Worm (Caenorhabditis elegans) whole organism, L4 larva: ENCODE measurements around the gene ing-3.

ENCODE experiments used
- D1046.2 ChIP-seq: fragments of 200-800 bp; sonication (Bioruptor generic); IDR thresholded peaks from 2 replicates; pipeline ENCODE4 v1.3.6; 2022; ENCODE audit warnings: missing genetic modification characterization, missing compliant biosample characterization
- F44E2.7 ChIP-seq: fragments of 200-800 bp; sonication (Bioruptor generic); IDR thresholded peaks from 2 replicates; pipeline ENCODE4 v2.1.2; 2022; ENCODE audit warnings: missing genetic modification characterization, missing compliant biosample characterization
- T20F7.1 ChIP-seq: fragments of 200-800 bp; sonication (Bioruptor generic); optimal IDR thresholded peaks from 2 replicates; lab custom pipeline; 2018; ENCODE audit warnings: mild to moderate bottlenecking, missing genetic modification characterization, missing compliant biosample characterization
- Y48G9A.11 ChIP-seq: fragments of 200-800 bp; sonication (Bioruptor generic); IDR thresholded peaks from 2 replicates; pipeline ENCODE4 v1.3.6; 2022; ENCODE audit warnings: missing genetic modification reagents, missing genetic modification characterization, missing compliant biosample characterization
- Y5F2A.4 ChIP-seq: fragments of 200-800 bp; sonication (Bioruptor generic); optimal IDR thresholded peaks from 2 replicates; lab custom pipeline; 2018; ENCODE audit warnings: mild to moderate bottlenecking, missing genetic modification characterization, missing compliant biosample characterization
- ZK546.5 ChIP-seq, 2 experiments: sonication (generic microtip); optimal IDR thresholded peaks; 2 replicates each; lab custom pipeline; 2017; ENCODE audit warnings: missing biosample characterization in 2 of 2, missing genetic modification characterization in 2 of 2
- aha-1 ChIP-seq: fragments of 150-350 bp; peaks from one replicate; lab custom pipeline; 2014; ENCODE audit warnings: missing biosample characterization, missing genetic modification characterization
- aly-2 ChIP-seq: sonication (generic microtip); optimal IDR thresholded peaks from 2 replicates; lab custom pipeline; 2018; ENCODE audit warnings: missing biosample characterization, missing genetic modification characterization
- attf-4 ChIP-seq: sonication (generic microtip); optimal IDR thresholded peaks from 3 replicates; lab custom pipeline; 2017; ENCODE audit warnings: missing biosample characterization, missing genetic modification characterization
- ceh-20 ChIP-seq: fragments of 200-800 bp; sonication (Bioruptor generic); IDR thresholded peaks from 2 replicates; pipeline ENCODE4 v1.3.6; 2022; ENCODE audit warnings: missing genetic modification reagents, missing genetic modification characterization, missing compliant biosample characterization
- ceh-32 ChIP-seq: sonication (generic microtip); optimal IDR thresholded peaks from 2 replicates; lab custom pipeline; 2016; ENCODE audit warnings: mild to moderate bottlenecking, missing genetic modification characterization, missing compliant biosample characterization; ENCODE audit not compliant: poor library complexity
- ceh-44 ChIP-seq: fragments of 200-800 bp; sonication (Bioruptor generic); IDR thresholded peaks from 2 replicates; pipeline ENCODE4 v1.3.6; 2022; ENCODE audit warnings: missing genetic modification reagents, missing genetic modification characterization, missing compliant biosample characterization
- ceh-62 ChIP-seq: sonication (generic microtip); optimal IDR thresholded peaks from 2 replicates; lab custom pipeline; 2017; ENCODE audit warnings: missing biosample characterization, missing genetic modification characterization
- ceh-82 ChIP-seq: sonication (generic microtip); optimal IDR thresholded peaks from 2 replicates; lab custom pipeline; 2017; ENCODE audit warnings: missing biosample characterization, missing genetic modification characterization
- ctbp-1 ChIP-seq: fragments of 200-800 bp; sonication (Bioruptor generic); IDR thresholded peaks from 2 replicates; pipeline ENCODE4 v1.3.6; 2022; ENCODE audit warnings: missing genetic modification reagents, missing genetic modification characterization, missing compliant biosample characterization
- daf-16 ChIP-seq, 3 experiments: sonication (generic microtip); optimal IDR thresholded peaks; 2 replicates each; lab custom pipeline; 2016 to 2017; ENCODE audit warnings: missing genetic modification characterization in 3 of 3, missing genetic modification reagents in 3 of 3, mild to moderate bottlenecking in 2 of 3, missing compliant biosample characterization in 2 of 3, missing biosample characterization in 1 of 3, moderate library complexity in 1 of 3
- dmd-6 ChIP-seq: fragments of 200-800 bp; sonication (Bioruptor generic); IDR thresholded peaks from 2 replicates; pipeline ENCODE4 v1.3.6; 2022; ENCODE audit warnings: missing genetic modification reagents, missing genetic modification characterization, missing compliant biosample characterization
- dmd-8 ChIP-seq: fragments of 200-800 bp; sonication (Bioruptor generic); IDR thresholded peaks from 2 replicates; pipeline ENCODE4 v1.3.6; 2022; ENCODE audit warnings: missing genetic modification characterization, missing compliant biosample characterization
- dmd-9 ChIP-seq: fragments of 200-800 bp; sonication (Bioruptor generic); IDR thresholded peaks from 2 replicates; pipeline ENCODE4 v1.3.6; 2022; ENCODE audit warnings: missing genetic modification reagents, missing genetic modification characterization, missing compliant biosample characterization
- dpl-1 ChIP-seq: fragments of 150-350 bp; optimal IDR thresholded peaks from 2 replicates; lab custom pipeline; 2014; ENCODE audit warnings: missing biosample characterization, missing genetic modification reagents, missing genetic modification characterization
- dve-1 ChIP-seq: sonication (generic microtip); optimal IDR thresholded peaks from 2 replicates; lab custom pipeline; 2017; ENCODE audit warnings: antibody characterized with exemption, mild to moderate bottlenecking, missing genetic modification characterization, missing compliant biosample characterization; ENCODE audit not compliant: insufficient read depth
- fkh-10 ChIP-seq: fragments of 150-350 bp; optimal IDR thresholded peaks from 2 replicates; lab custom pipeline; 2014; ENCODE audit warnings: missing biosample characterization, missing genetic modification reagents, missing genetic modification characterization
- hlh-11 ChIP-seq: fragments of 200-800 bp; sonication (Bioruptor generic); optimal IDR thresholded peaks from 2 replicates; lab custom pipeline; 2018; ENCODE audit warnings: mild to moderate bottlenecking, missing genetic modification characterization, missing compliant biosample characterization
- hlh-30 ChIP-seq: sonication (generic microtip); optimal IDR thresholded peaks from 2 replicates; lab custom pipeline; 2017; ENCODE audit warnings: antibody characterized with exemption, mild to moderate bottlenecking, missing genetic modification characterization, missing compliant biosample characterization; ENCODE audit not compliant: insufficient read depth
- lin-1 ChIP-seq: fragments of 200-800 bp; sonication (Bioruptor generic); IDR thresholded peaks from 2 replicates; pipeline ENCODE4 v1.3.6; 2022; ENCODE audit warnings: missing genetic modification reagents, missing genetic modification characterization, missing compliant biosample characterization
- lin-15B ChIP-seq: fragments of 150-350 bp; sonication (generic microtip); optimal IDR thresholded peaks from 3 replicates; lab custom pipeline; 2014; ENCODE audit warnings: missing biosample characterization, missing genetic modification characterization
- lin-29 ChIP-seq: fragments of 200-800 bp; sonication (Bioruptor generic); IDR thresholded peaks from 2 replicates; pipeline ENCODE4 v1.3.6; 2022; ENCODE audit warnings: missing genetic modification reagents, missing genetic modification characterization, missing compliant biosample characterization
- lin-38 ChIP-seq: fragments of 200-800 bp; sonication (Bioruptor generic); IDR thresholded peaks from 2 replicates; pipeline ENCODE4 v1.3.6; 2022; ENCODE audit warnings: missing genetic modification reagents, missing genetic modification characterization, missing compliant biosample characterization
- lsy-2 ChIP-seq, 2 experiments: fragments of 150-350 bp in 1 of 2; sonication (generic microtip) in 1 of 2; optimal IDR thresholded peaks; 2 replicates each; lab custom pipeline; 2014 to 2017; ENCODE audit warnings: missing biosample characterization in 2 of 2, missing genetic modification characterization in 2 of 2
- madf-5 ChIP-seq, 2 experiments: fragments of 200-800 bp; sonication (Bioruptor generic); IDR thresholded peaks; 2 replicates each; pipeline ENCODE4 v1.3.6; 2022; ENCODE audit warnings: missing compliant biosample characterization in 2 of 2, missing genetic modification characterization in 2 of 2
- mdt-29 ChIP-seq: fragments of 200-800 bp; sonication (Bioruptor generic); IDR thresholded peaks from 2 replicates; pipeline ENCODE4 v1.3.6; 2022; ENCODE audit warnings: missing genetic modification reagents, missing genetic modification characterization, missing compliant biosample characterization
- mes-2 ChIP-seq: sonication (generic microtip); optimal IDR thresholded peaks from 2 replicates; lab custom pipeline; 2016; ENCODE audit warnings: missing genotype, mild to moderate bottlenecking, missing genetic modification characterization, missing compliant biosample characterization; ENCODE audit not compliant: poor library complexity, severe bottlenecking
- mxl-3 ChIP-seq: fragments of 200-800 bp; sonication (Bioruptor generic); optimal IDR thresholded peaks from 2 replicates; lab custom pipeline; 2018; ENCODE audit warnings: mild to moderate bottlenecking, missing genetic modification characterization, missing compliant biosample characterization
- nhr-10 ChIP-seq: fragments of 150-350 bp; optimal IDR thresholded peaks from 2 replicates; lab custom pipeline; 2014; ENCODE audit warnings: missing biosample characterization, missing genetic modification characterization
- nhr-102 ChIP-seq: sonication (generic microtip); optimal IDR thresholded peaks from 2 replicates; lab custom pipeline; 2016; ENCODE audit warnings: mild to moderate bottlenecking, missing genetic modification characterization, moderate library complexity, missing compliant biosample characterization
- nhr-11 ChIP-seq: fragments of 150-350 bp; optimal IDR thresholded peaks from 2 replicates; lab custom pipeline; 2014; ENCODE audit warnings: missing biosample characterization, missing genetic modification characterization
- nhr-111 ChIP-seq: fragments of 200-800 bp; sonication (Bioruptor generic); optimal IDR thresholded peaks from 2 replicates; lab custom pipeline; 2018; ENCODE audit warnings: mild to moderate bottlenecking, missing genetic modification characterization, missing compliant biosample characterization
- nhr-237 ChIP-seq: sonication (generic microtip); optimal IDR thresholded peaks from 2 replicates; lab custom pipeline; 2017; ENCODE audit warnings: missing biosample characterization, missing genetic modification characterization
- nhr-28 ChIP-seq: fragments of 150-350 bp; optimal IDR thresholded peaks from 2 replicates; lab custom pipeline; 2014; ENCODE audit warnings: missing biosample characterization, missing genetic modification characterization
- nhr-42 ChIP-seq: fragments of 200-800 bp; sonication (Bioruptor generic); IDR thresholded peaks from 2 replicates; pipeline ENCODE4 v1.3.6; 2022; ENCODE audit warnings: missing genetic modification characterization, missing compliant biosample characterization
- nhr-6 ChIP-seq: fragments of 150-350 bp; optimal IDR thresholded peaks from 2 replicates; lab custom pipeline; 2014; ENCODE audit warnings: missing biosample characterization, missing genetic modification characterization
- nhr-76 ChIP-seq: fragments of 150-350 bp; optimal IDR thresholded peaks from 2 replicates; lab custom pipeline; 2014; ENCODE audit warnings: missing biosample characterization, missing genetic modification characterization
- nhr-77 ChIP-seq: fragments of 150-350 bp; optimal IDR thresholded peaks from 2 replicates; lab custom pipeline; 2014; ENCODE audit warnings: missing biosample characterization, missing genetic modification characterization
- saeg-2 ChIP-seq: fragments of 200-800 bp; sonication (Bioruptor generic); IDR thresholded peaks from 2 replicates; pipeline ENCODE4 v1.3.6; 2022; ENCODE audit warnings: missing genetic modification reagents, missing genetic modification characterization, missing compliant biosample characterization
- spr-1 ChIP-seq: sonication (generic microtip); optimal IDR thresholded peaks from 2 replicates; lab custom pipeline; 2016; ENCODE audit warnings: mild to moderate bottlenecking, missing genetic modification characterization, missing compliant biosample characterization
- spr-3 ChIP-seq: fragments of 200-800 bp; sonication (Bioruptor generic); optimal IDR thresholded peaks from 2 replicates; lab custom pipeline; 2018; ENCODE audit warnings: mild to moderate bottlenecking, missing genetic modification characterization, missing compliant biosample characterization
- unc-130 ChIP-seq: sonication (generic microtip); optimal IDR thresholded peaks from 2 replicates; lab custom pipeline; 2016; ENCODE audit warnings: missing genetic modification reagents, missing genetic modification characterization, missing compliant biosample characterization
- unc-39 ChIP-seq: sonication (generic microtip); optimal IDR thresholded peaks from 2 replicates; lab custom pipeline; 2017; ENCODE audit warnings: missing biosample characterization, missing genetic modification characterization
- zfp-2 ChIP-seq: sonication (generic microtip); optimal IDR thresholded peaks from 2 replicates; lab custom pipeline; 2016; ENCODE audit warnings: mild to moderate bottlenecking, missing genetic modification characterization, missing compliant biosample characterization
- zfp-3 ChIP-seq: fragments of 200-800 bp; sonication (Bioruptor generic); conservative IDR thresholded peaks from 2 replicates; pipeline ENCODE4 v1.3.6; 2022; ENCODE audit warnings: missing genetic modification reagents, missing genetic modification characterization, missing compliant biosample characterization
- ztf-11 ChIP-seq: fragments of 150-350 bp; optimal IDR thresholded peaks from 2 replicates; lab custom pipeline; 2014; ENCODE audit warnings: missing biosample characterization, missing genetic modification characterization
- ztf-7 ChIP-seq: fragments of 150-350 bp; optimal IDR thresholded peaks from 2 replicates; lab custom pipeline; 2014; ENCODE audit warnings: missing biosample characterization, missing genetic modification characterization

ing-3 gene

ce11 chrII:13888278-13888677 lies 12.4 kb downstream of the ing-3 start, which contains the start of gene mcd-1 (continued):
- TF ChIP-seq aly-2 (no peak), zfp-2 (tag; lab: Kevin White, UChicago) (no peak), nhr-76 (no peak), nhr-6 (peak; percentile 60), nhr-237 (tag; lab: Kevin White, UChicago) (no peak), lin-15B (tag; lab: Kevin White, UChicago) (peak; percentile 11), attf-4 (tag; lab: Kevin White, UChicago) (no peak), hlh-11 (tag; lab: Kevin White, UChicago) (peak; percentile 19), dve-1 (peak; percentile 62), mxl-3 (GFP tag; lab: Kevin White, UChicago) (no peak), nhr-10 (tag; lab: Kevin White, UChicago) (no peak), nhr-77 (tag; lab: Kevin White, UChicago) (peak; percentile 89), ZK546.5 (tag; optimal IDR thresholded peaks at IDR 0.05; lab: Kevin White, UChicago) (no peak), lin-29 (GFP tag; lab: Robert Waterston, UW) (no peak), dmd-8 (GFP tag; lab: Robert Waterston, UW) (no peak), madf-5 (GFP tag; IDR thresholded peaks at IDR 0.05; lab: Robert Waterston, UW) (no peak), Y5F2A.4 (GFP tag; lab: Kevin White, UChicago) (no peak), hlh-30 (tag; lab: Kevin White, UChicago) (peak; percentile 43), ztf-7 (tag; lab: Kevin White, UChicago) (no peak), spr-1 (tag; lab: Kevin White, UChicago) (no peak), dmd-9 (GFP tag; lab: Robert Waterston, UW) (no peak), nhr-11 (tag; lab: Kevin White, UChicago) (no peak), Y48G9A.11 (GFP tag; lab: Robert Waterston, UW) (no peak), ceh-20 (0 out of 2 replicates have a peak, but pooled peaks have one; percentile 20), dmd-6 (peak; percentile 29; the same call in 1 of the 2 replicates), ceh-62 (tag; lab: Kevin White, UChicago) (no peak), nhr-42 (0 out of 2 replicates have a peak, but pooled peaks have one; percentile 60), D1046.2 (GFP tag; lab: Robert Waterston, UW) (no peak), spr-3 (no peak), mes-2 (tag; lab: Kevin White, UChicago) (peak; percentile 71), nhr-102 (tag; lab: Kevin White, UChicago) (no peak), mdt-29 (GFP tag; lab: Robert Waterston, UW) (no peak), saeg-2 (GFP tag; lab: Robert Waterston, UW) (no peak), lin-1 (GFP tag; lab: Robert Waterston, UW) (no peak), F44E2.7 (no peak), zfp-3 (GFP tag; lab: Robert Waterston, UW) (no peak), nhr-28 (no peak), aha-1 (tag; lab: Kevin White, UChicago) (no peak), ztf-11 (tag; lab: Kevin White, UChicago) (no peak), lsy-2 (tag; optimal IDR thresholded peaks at IDR 0.05; lab: Kevin White, UChicago) (peak in 1 of 2 experiments; percentile 83), nhr-111 (GFP tag; lab: Kevin White, UChicago) (no peak), dpl-1 (GFP tag; lab: Kevin White, UChicago) (peak; percentile 78), T20F7.1 (GFP tag; lab: Kevin White, UChicago) (no peak), lin-38 (GFP tag; lab: Robert Waterston, UW) (peak; percentile 84), ctbp-1 (GFP tag; lab: Robert Waterston, UW) (0 out of 2 replicates have a peak, but pooled peaks have one; percentile 22), ceh-32 (no peak), daf-16 (GFP tag; optimal IDR thresholded peaks at IDR 0.05; lab: Kevin White, UChicago) (no peak), daf-16 (tag; optimal IDR thresholded peaks at IDR 0.05; lab: Kevin White, UChicago) (peak; percentile 23), ceh-82 (no peak), unc-39 (tag; lab: Kevin White, UChicago) (no peak), fkh-10 (GFP tag; lab: Kevin White, UChicago) (peak; percentile 5), unc-130 (GFP tag; lab: Kevin White, UChicago) (peak; percentile 5), ceh-44 (GFP tag; lab: Robert Waterston, UW) (no peak)
